Fruit fly (Drosophila melanogaster): ENCODE data around the gene p38c.

p38c gene

dm6 chr3R:24099039-24100026, 50.7 kb downstream of the p38c start:
- TF ChIP-seq CG15696 (tag; optimal IDR thresholded peaks at IDR 0.05) (no peak), CG6175 (GFP tag; IDR thresholded peaks at IDR 0.05) (peak; percentile 58; the same call in 1 of the 3 replicates), amos (GFP tag; IDR thresholded peaks at IDR 0.05; ENCODE audit: partially characterized antibody) (no peak), nmo (GFP tag; optimal IDR thresholded peaks at IDR 0.05) (peak; percentile 77), CG14965 (GFP tag; optimal IDR thresholded peaks at IDR 0.05; ENCODE audit: borderline replicate concordance) (peak; percentile 25), seq (GFP tag; IDR thresholded peaks at IDR 0.05) (peak; percentile 85), insv (GFP tag; optimal IDR thresholded peaks at IDR 0.05) (no peak), Fer2 (tag; optimal IDR thresholded peaks at IDR 0.05) (no peak), CG17186 (GFP tag; optimal IDR thresholded peaks at IDR 0.05) (no peak), CG8944 (GFP tag; optimal IDR thresholded peaks at IDR 0.05) (peak; percentile 70), Pdp1 (GFP tag; optimal IDR thresholded peaks at IDR 0.05) (peak; percentile 72 to 75), Atf-2 (GFP tag; optimal IDR thresholded peaks at IDR 0.05) (peak; percentile 82), sna (GFP tag; IDR thresholded peaks at IDR 0.05; ENCODE audit: partially characterized antibody) (no peak), Oli (tag; optimal IDR thresholded peaks at IDR 0.05) (peak; percentile 82), CG12942 (GFP tag; optimal IDR thresholded peaks at IDR 0.05) (peak; percentile 72), CG2199 (GFP tag; IDR thresholded peaks at IDR 0.05) (0 out of 3 replicates have a peak, but pooled peaks have one; percentile 29), Usf (GFP tag; optimal IDR thresholded peaks at IDR 0.05) (peak; percentile 34), Ptx1 (GFP tag; IDR thresholded peaks at IDR 0.05) (peak; percentile 84), CG4282 (GFP tag; optimal IDR thresholded peaks at IDR 0.05) (peak; percentile 62), btn (GFP tag; optimal IDR thresholded peaks at IDR 0.05) (peak; percentile 57), ato (GFP tag; IDR thresholded peaks at IDR 0.05; ENCODE audit: partially characterized antibody) (no peak), CG4360 (GFP tag; IDR thresholded peaks at IDR 0.05) (peak; percentile 41; the same call in 1 of the 2 replicates), cg (GFP tag; optimal IDR thresholded peaks at IDR 0.05) (no peak), CG10274 (GFP tag; optimal IDR thresholded peaks at IDR 0.05) (peak; percentile 59), Hr3 (GFP tag; optimal IDR thresholded peaks at IDR 0.05) (peak; percentile 72), gce (GFP tag; IDR thresholded peaks at IDR 0.05) (peak; percentile 63; the same call in 2 of the 3 replicates), eve (GFP tag; optimal IDR thresholded peaks at IDR 0.05) (peak in 1 of 2 experiments; percentile 56), tll (GFP tag; optimal IDR thresholded peaks at IDR 0.05) (no peak), CG18764 (GFP tag; optimal IDR thresholded peaks at IDR 0.05) (peak; percentile 65), tgo (GFP tag; IDR thresholded peaks at IDR 0.05) (peak; percentile 80), CHES-1-like (GFP tag; optimal IDR thresholded peaks at IDR 0.05) (peak; percentile 78), Dek (tag; optimal IDR thresholded peaks at IDR 0.05) (peak; percentile 58), CG3838 (GFP tag; optimal IDR thresholded peaks at IDR 0.05) (no peak), lov (optimal IDR thresholded peaks at IDR 0.05) (no peak), lov (GFP tag; IDR thresholded peaks at IDR 0.05) (peak; percentile 61; the same call in 1 of the 3 replicates), crp (GFP tag; optimal IDR thresholded peaks at IDR 0.05) (no peak), wdn (GFP tag; IDR thresholded peaks at IDR 0.05) (peak; percentile 45; the same call in 1 of the 2 replicates), CG30403 (GFP tag; optimal IDR thresholded peaks at IDR 0.05) (peak; percentile 64), CG6791 (GFP tag; IDR thresholded peaks at IDR 0.05; ENCODE audit: partially characterized antibody) (no peak), gcm (GFP tag; optimal IDR thresholded peaks at IDR 0.05) (peak; percentile 76), sim (GFP tag; IDR thresholded peaks at IDR 0.05) (0 out of 2 replicates have a peak, but pooled peaks have one; percentile 54), ken (GFP tag; IDR thresholded peaks at IDR 0.05) (peak; percentile 68; the same call in 2 of the 3 replicates), CG9609 (GFP tag; optimal IDR thresholded peaks at IDR 0.05) (peak; percentile 86), vnd (GFP tag; IDR thresholded peaks at IDR 0.05; ENCODE audit: partially characterized antibody) (no peak), Hmr (GFP tag; optimal IDR thresholded peaks at IDR 0.05) (peak; percentile 64), CG10209 (GFP tag; optimal IDR thresholded peaks at IDR 0.05) (peak; percentile 81), HmgD (GFP tag; optimal IDR thresholded peaks at IDR 0.05) (no peak)

Data from whole organism, embryonic.